Fruit fly (Drosophila melanogaster) whole organism, prepupa: ENCODE measurements around the gene CG4271.
A peak's percentile ranks its signal among the peaks of the same experiment; 100 is the strongest.

Experiments used
- CG10669 ChIP-seq: fragments of 200-800 bp; sonication (Bioruptor generic); optimal IDR thresholded peaks from 3 replicates; lab custom pipeline; 2018; ENCODE audit warnings: missing biosample characterization, mild to moderate bottlenecking, missing genetic modification characterization, moderate library complexity
- CG11762 ChIP-seq: fragments of 200-800 bp; sonication (Bioruptor generic); optimal IDR thresholded peaks from 3 replicates; lab custom pipeline; 2016; ENCODE audit warnings: missing biosample characterization, missing genetic modification characterization; ENCODE audit not compliant: insufficient read depth
- CG15336 ChIP-seq: fragments of 200-800 bp; sonication (Bioruptor generic); IDR thresholded peaks from 2 replicates; pipeline ENCODE4 v1.3.6; 2022; ENCODE audit warnings: missing biosample characterization, missing genetic modification characterization
- CG1621 ChIP-seq: fragments of 200-800 bp; sonication (Bioruptor generic); optimal IDR thresholded peaks from 3 replicates; lab custom pipeline; 2018; ENCODE audit warnings: missing biosample characterization, mild to moderate bottlenecking, missing genetic modification characterization
- CG16779 ChIP-seq: fragments of 200-800 bp; sonication (Bioruptor generic); optimal IDR thresholded peaks from 3 replicates; lab custom pipeline; 2017; ENCODE audit warnings: missing biosample characterization, mild to moderate bottlenecking, missing genetic modification characterization
- CG31627 ChIP-seq: fragments of 200-800 bp; sonication (Bioruptor generic); optimal IDR thresholded peaks from 3 replicates; lab custom pipeline; 2016; ENCODE audit warnings: missing biosample characterization, missing genetic modification characterization
- CG32006 ChIP-seq: fragments of 200-800 bp; sonication (Bioruptor generic); optimal IDR thresholded peaks from 3 replicates; lab custom pipeline; 2017; ENCODE audit warnings: missing biosample characterization, mild to moderate bottlenecking, missing genetic modification characterization
- CG3919 ChIP-seq: fragments of 200-800 bp; sonication (Bioruptor generic); optimal IDR thresholded peaks from 3 replicates; lab custom pipeline; 2016; ENCODE audit warnings: missing biosample characterization, missing genetic modification characterization
- CG4318 ChIP-seq: fragments of 200-800 bp; sonication (Bioruptor generic); optimal IDR thresholded peaks from 3 replicates; lab custom pipeline; 2017; ENCODE audit warnings: missing biosample characterization, mild to moderate bottlenecking, missing genetic modification characterization
- CG6163 ChIP-seq: fragments of 200-800 bp; sonication (Bioruptor generic); IDR thresholded peaks from 3 replicates; pipeline ENCODE4 v1.3.6; 2022; ENCODE audit warnings: missing biosample characterization, missing genetic modification characterization
- CG6276 ChIP-seq: fragments of 200-800 bp; sonication (Bioruptor generic); optimal IDR thresholded peaks from 2 replicates; lab custom pipeline; 2017; ENCODE audit warnings: missing biosample characterization, mild to moderate bottlenecking, missing genetic modification characterization
- CG6808 ChIP-seq: fragments of 200-800 bp; sonication (Bioruptor generic); optimal IDR thresholded peaks from 3 replicates; lab custom pipeline; 2017; ENCODE audit warnings: missing biosample characterization, missing genetic modification characterization, mild to moderate bottlenecking, moderate library complexity, missing genetic modification reagents
- CG6854 ChIP-seq: fragments of 200-800 bp; sonication (Bioruptor generic); optimal IDR thresholded peaks from 2 replicates; lab custom pipeline; 2017; ENCODE audit warnings: missing biosample characterization, mild to moderate bottlenecking, missing genetic modification characterization
- CG8119 ChIP-seq: fragments of 200-800 bp; sonication (Bioruptor generic); IDR thresholded peaks from 3 replicates; pipeline ENCODE4 v1.3.6; 2022; ENCODE audit warnings: missing biosample characterization, missing genetic modification characterization
- CG8319 ChIP-seq: fragments of 200-800 bp; sonication (Bioruptor generic); optimal IDR thresholded peaks from 3 replicates; lab custom pipeline; 2016; ENCODE audit warnings: missing biosample characterization, missing genetic modification characterization
- CG8632 ChIP-seq: fragments of 200-800 bp; sonication (Bioruptor generic); optimal IDR thresholded peaks from 3 replicates; lab custom pipeline; 2016; ENCODE audit warnings: missing biosample characterization, missing genetic modification characterization
- CG9139 ChIP-seq: fragments of 200-800 bp; sonication (Bioruptor generic); optimal IDR thresholded peaks from 3 replicates; lab custom pipeline; 2017; ENCODE audit warnings: missing biosample characterization, mild to moderate bottlenecking, missing genetic modification characterization
- Eip78C ChIP-seq: fragments of 200-800 bp; sonication (Bioruptor generic); peaks from one replicate; lab custom pipeline; 2016; ENCODE audit warnings: missing biosample characterization, missing genetic modification characterization
- Ets96B ChIP-seq: fragments of 200-800 bp; optimal IDR thresholded peaks from 2 replicates; lab custom pipeline; 2019; ENCODE audit warnings: missing biosample characterization, mild to moderate bottlenecking, missing genetic modification characterization, moderate library complexity
- Hr4 ChIP-seq: fragments of 200-800 bp; sonication (Bioruptor generic); optimal IDR thresholded peaks from 3 replicates; lab custom pipeline; 2016; ENCODE audit warnings: missing biosample characterization, missing genetic modification characterization
- Lpt ChIP-seq: fragments of 200-800 bp; sonication (Bioruptor generic); optimal IDR thresholded peaks from 3 replicates; lab custom pipeline; 2016; ENCODE audit warnings: missing biosample characterization, missing genetic modification characterization
- Sox102F ChIP-seq: fragments of 200-800 bp; sonication (Bioruptor generic); optimal IDR thresholded peaks from 2 replicates; lab custom pipeline; 2016; ENCODE audit warnings: missing biosample characterization, mild to moderate bottlenecking, missing genetic modification characterization
- Sox14 ChIP-seq: fragments of 200-800 bp; sonication (Bioruptor generic); optimal IDR thresholded peaks from 3 replicates; lab custom pipeline; 2016; ENCODE audit warnings: missing biosample characterization, missing genetic modification characterization
- acj6 ChIP-seq: fragments of 200-800 bp; sonication (Bioruptor generic); optimal IDR thresholded peaks from 3 replicates; lab custom pipeline; 2016; ENCODE audit warnings: missing biosample characterization, missing genetic modification characterization
- dac ChIP-seq: fragments of 200-800 bp; sonication (Bioruptor generic); optimal IDR thresholded peaks from 2 replicates; lab custom pipeline; 2017; ENCODE audit warnings: missing biosample characterization, mild to moderate bottlenecking, missing genetic modification characterization
- eg ChIP-seq: fragments of 200-800 bp; sonication (Bioruptor generic); IDR thresholded peaks from 3 replicates; pipeline ENCODE4 v1.3.6; 2022; ENCODE audit warnings: missing biosample characterization, missing genetic modification characterization
- esn ChIP-seq: fragments of 200-800 bp; sonication (Bioruptor generic); optimal IDR thresholded peaks from 2 replicates; lab custom pipeline; 2016; ENCODE audit warnings: missing biosample characterization, mild to moderate bottlenecking, missing genetic modification characterization, moderate library complexity
- fd59A ChIP-seq: fragments of 200-800 bp; sonication (Bioruptor generic); optimal IDR thresholded peaks from 2 replicates; lab custom pipeline; 2017; ENCODE audit warnings: missing biosample characterization, mild to moderate bottlenecking, missing genetic modification characterization, missing genetic modification reagents
- fd85E ChIP-seq: fragments of 200-800 bp; sonication (Bioruptor generic); optimal IDR thresholded peaks from 3 replicates; lab custom pipeline; 2016; ENCODE audit warnings: missing biosample characterization, missing genetic modification characterization
- fkh ChIP-seq: fragments of 200-800 bp; sonication (Bioruptor generic); optimal IDR thresholded peaks from 3 replicates; lab custom pipeline; 2017; ENCODE audit warnings: missing biosample characterization, mild to moderate bottlenecking, missing genetic modification characterization, moderate library complexity
- lz ChIP-seq: fragments of 200-800 bp; sonication (Bioruptor generic); optimal IDR thresholded peaks from 3 replicates; lab custom pipeline; 2016; ENCODE audit warnings: missing biosample characterization, missing genetic modification characterization
- salr ChIP-seq, 2 experiments: fragments of 200-800 bp; sonication (Bioruptor generic); optimal IDR thresholded peaks; 3 replicates each; lab custom pipeline; 2016 to 2018; ENCODE audit warnings: missing biosample characterization in 2 of 2, missing genetic modification characterization in 2 of 2, mild to moderate bottlenecking in 1 of 2
- svp ChIP-seq: fragments of 200-800 bp; sonication (Bioruptor generic); peaks from one replicate; lab custom pipeline; 2016; ENCODE audit warnings: missing biosample characterization, missing genetic modification characterization
- vri ChIP-seq: fragments of 200-800 bp; sonication (Bioruptor generic); optimal IDR thresholded peaks from 3 replicates; lab custom pipeline; 2016; ENCODE audit warnings: missing biosample characterization, mild to moderate bottlenecking, missing genetic modification characterization

Gene CG4271

DNA sequence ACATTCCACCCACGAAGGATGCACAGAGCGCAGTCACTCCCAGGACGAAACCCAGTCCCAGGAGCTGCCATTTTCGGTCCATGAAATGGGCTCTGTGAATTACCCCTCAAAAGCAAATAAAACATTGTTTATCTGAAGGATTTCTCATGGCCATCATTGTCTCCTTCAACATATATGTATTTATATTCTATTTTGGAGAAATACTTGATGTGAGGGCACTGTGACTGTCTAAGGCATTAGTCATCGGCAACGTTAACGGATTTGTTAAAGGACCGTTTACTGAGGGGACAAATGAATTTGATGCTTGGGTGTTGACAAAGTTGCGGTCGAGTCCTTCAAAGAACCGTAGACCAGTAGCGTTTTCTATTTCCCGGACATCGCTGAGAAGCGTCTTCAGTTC is 45.7 kb upstream of the CG4271 start, which contains the start of gene Tengl2:
TSS of gene Tengl2 (minus strand) at position 101 of the 400 bp plus-strand sequence.
- TF ChIP-seq Sox102F (GFP tag; lab: Kevin White, UChicago) (no peak), Ets96B (no peak), vri (GFP tag; lab: Kevin White, UChicago) (no peak)

DNA sequence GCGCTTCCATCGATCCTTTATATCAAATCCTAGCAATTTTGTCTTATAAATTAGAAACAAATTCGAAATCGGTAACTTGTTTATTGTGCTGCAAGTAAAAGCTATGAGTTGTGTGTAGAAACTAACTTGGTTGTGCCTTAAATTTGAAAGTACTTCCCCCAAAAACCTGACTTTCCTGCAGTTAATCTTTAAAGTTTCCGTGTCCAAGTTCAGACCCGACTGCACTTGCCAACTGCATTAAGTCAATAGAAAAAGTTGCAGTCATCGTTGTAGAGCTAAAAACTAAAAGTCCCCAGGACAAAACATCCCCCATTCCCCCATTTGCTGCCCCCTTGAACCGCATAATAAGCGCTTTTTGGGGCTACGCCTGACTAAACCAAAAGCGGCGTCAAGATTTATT is 44.5 kb upstream of the CG4271 start, which contains the start of gene Tengl1:
TSS of gene Tengl1 (minus strand) at position 101 of the 400 bp plus-strand sequence.
- TF ChIP-seq CG6854 (GFP tag; lab: Kevin White, UChicago) (no peak), CG1621 (no peak), Ets96B (no peak), lz (no peak), fkh (GFP tag; lab: Kevin White, UChicago) (no peak), CG6276 (GFP tag; lab: Kevin White, UChicago) (no peak), dac (GFP tag; lab: Kevin White, UChicago) (no peak), CG4318 (GFP tag; lab: Kevin White, UChicago) (no peak), Sox102F (GFP tag; lab: Kevin White, UChicago) (no peak), Eip78C (GFP tag; lab: Kevin White, UChicago) (no peak), Sox14 (no peak), CG31627 (GFP tag; lab: Kevin White, UChicago) (no peak)
- TF ChIP-seq, all 60 proteins: peak for 0

DNA sequence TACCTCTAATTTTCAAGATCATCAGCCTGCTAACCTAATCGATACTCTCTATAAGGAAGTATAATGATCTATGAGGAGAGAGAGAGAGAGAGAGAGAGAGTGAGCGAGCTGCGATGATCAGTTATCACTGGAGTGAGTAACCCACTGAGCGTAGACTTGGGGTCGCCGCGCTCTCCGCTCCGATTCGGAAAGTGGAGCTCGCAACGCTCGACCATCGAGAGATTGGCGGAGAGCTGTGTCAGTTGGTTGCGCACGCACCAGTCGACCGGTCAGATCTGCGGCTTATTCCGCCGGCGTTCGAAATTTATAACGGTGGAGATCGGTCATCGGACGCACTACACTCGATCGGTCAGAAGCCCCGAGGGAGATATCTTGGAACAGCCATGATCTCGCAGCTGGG is 42.8 kb upstream of the CG4271 start, which contains the start of gene CG4267:
TSS of gene CG4267 (plus strand) at position 240 of the 400 bp plus-strand sequence.
- TF ChIP-seq CG6808 (no peak), CG9139 (no peak), CG6163 (GFP tag; lab: Robert Waterston, UW) (peak; percentile 44; the same call in 1 of the 3 replicates), CG32006 (GFP tag; lab: Kevin White, UChicago) (no peak), eg (GFP tag; lab: Robert Waterston, UW) (0 out of 3 replicates have a peak, but pooled peaks have one; percentile 25), CG16779 (tag; lab: Kevin White, UChicago) (no peak), acj6 (GFP tag; lab: Kevin White, UChicago) (no peak), CG11762 (GFP tag; lab: Kevin White, UChicago) (no peak), CG3919 (GFP tag; lab: Kevin White, UChicago) (no peak), CG8119 (no peak), svp (peak; percentile 93), Lpt (GFP tag; lab: Kevin White, UChicago) (no peak), esn (GFP tag; lab: Kevin White, UChicago) (no peak), CG10669 (GFP tag; lab: Kevin White, UChicago) (no peak), fd85E (GFP tag; lab: Kevin White, UChicago) (no peak), CG8319 (GFP tag; lab: Kevin White, UChicago) (no peak), CG4318 (GFP tag; lab: Kevin White, UChicago) (no peak), Eip78C (GFP tag; lab: Kevin White, UChicago) (peak; percentile 64), Hr4 (GFP tag; lab: Kevin White, UChicago) (no peak)

DNA sequence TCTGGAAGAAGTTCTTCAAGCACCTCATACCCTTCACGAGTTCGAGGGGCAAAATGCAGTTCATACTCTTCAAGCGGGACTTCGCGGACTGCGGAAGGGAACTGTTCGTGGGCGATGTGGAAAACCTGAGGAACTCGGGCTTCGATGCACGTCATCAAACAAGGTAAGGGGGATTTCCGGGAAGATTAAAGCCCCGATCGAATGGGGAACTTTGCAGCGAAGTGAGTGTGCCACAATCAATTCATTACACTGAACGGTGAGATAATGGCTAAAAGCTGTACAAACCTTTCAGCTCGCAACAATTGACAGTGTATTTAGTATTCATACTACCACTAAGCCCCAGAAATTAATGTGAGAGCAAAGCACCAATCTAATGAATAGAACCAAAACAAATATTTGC is 42.2 kb upstream of the CG4271 start:
- TF ChIP-seq CG8119 = no peak
- TF ChIP-seq CG15336 (GFP tag; lab: Robert Waterston, UW) = no peak
- no peak for TF ChIP-seq CG32006 (GFP tag; lab: Kevin White, UChicago)
- TF ChIP-seq salr (GFP tag; optimal IDR thresholded peaks at IDR 0.05; lab: Kevin White, UChicago) = no peak
- no peak for TF ChIP-seq CG10669 (GFP tag; lab: Kevin White, UChicago)
- no peak for TF ChIP-seq Sox14
- TF ChIP-seq Ets96B = no peak
- TF ChIP-seq fd59A (GFP tag; lab: Kevin White, UChicago) = no peak
- TF ChIP-seq CG8632 (GFP tag; lab: Kevin White, UChicago) = no peak
